Fruit fly (Drosophila melanogaster): ENCODE data around the gene Mst84Da.

DNA sequence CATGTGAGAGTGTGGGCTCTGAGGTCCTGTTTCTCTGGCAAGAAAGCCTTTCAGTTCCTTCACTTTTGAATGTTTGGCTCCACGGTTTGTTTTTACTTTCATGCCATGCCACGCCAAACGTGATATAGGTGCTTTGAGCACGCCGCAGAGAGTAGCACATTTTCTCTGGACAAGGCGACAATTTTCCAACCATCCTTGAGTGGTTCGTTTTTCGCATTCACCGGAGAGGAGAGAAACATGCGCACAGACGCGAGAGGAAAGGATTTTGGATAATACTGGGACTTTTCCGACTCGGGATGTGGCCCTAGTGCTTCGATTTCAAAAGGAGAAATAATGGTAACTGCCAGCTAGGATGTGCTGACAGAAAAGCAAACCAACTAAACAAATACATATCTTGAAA, 28.4 kb downstream of the Mst84Da start:
- TF ChIP-seq CTCF (optimal IDR thresholded peaks at IDR 0.05) = no peak
- no peak for TF ChIP-seq CG8478 (optimal IDR thresholded peaks at IDR 0.05)
